Worm (Caenorhabditis elegans): ENCODE measurements around the gene F32D8.2.

F32D8.2 gene

ce11 chrV:10893510-10894128 is 10.0 kb downstream of the F32D8.2 start, which contains the start of gene F32D8.4:
TSS of gene F32D8.4 (minus strand) at chrV:10893560.
- TF ChIP-seq nhr-76 (tag; optimal IDR thresholded peaks at IDR 0.05) = no peak
- TF ChIP-seq nhr-237 (tag; optimal IDR thresholded peaks at IDR 0.05) = no peak
- no peak for TF ChIP-seq mml-1 (tag; optimal IDR thresholded peaks at IDR 0.05)
- TF ChIP-seq hmg-11 (tag; optimal IDR thresholded peaks at IDR 0.05) = no peak
- no peak for TF ChIP-seq snpc-4 (tag; optimal IDR thresholded peaks at IDR 0.05)
- TF ChIP-seq unc-62 (GFP tag; optimal IDR thresholded peaks at IDR 0.05) = no peak
- TF ChIP-seq skn-1 (tag; optimal IDR thresholded peaks at IDR 0.05) = no peak
- no peak for TF ChIP-seq nhr-25 (tag; optimal IDR thresholded peaks at IDR 0.05)
- no peak for TF ChIP-seq elt-1 (tag; optimal IDR thresholded peaks at IDR 0.05)
- TF ChIP-seq nhr-28 (tag; optimal IDR thresholded peaks at IDR 0.05) = no peak
- TF ChIP-seq pha-4 (tag; optimal IDR thresholded peaks at IDR 0.05) = no peak
- TF ChIP-seq jun-1 (tag; optimal IDR thresholded peaks at IDR 0.05) = no peak
- no peak for TF ChIP-seq aly-2 (tag; optimal IDR thresholded peaks at IDR 0.05)
- no peak for TF ChIP-seq eor-1 (tag; optimal IDR thresholded peaks at IDR 0.05)
- no peak for TF ChIP-seq egl-27 (tag; optimal IDR thresholded peaks at IDR 0.05)
- TF ChIP-seq ceh-9 (tag; optimal IDR thresholded peaks at IDR 0.05) = no peak
- TF ChIP-seq ceh-82 (tag; optimal IDR thresholded peaks at IDR 0.05) = no peak
- no peak for TF ChIP-seq nhr-77 (tag; optimal IDR thresholded peaks at IDR 0.05)

- TF ChIP-seq pha-4 (tag; optimal IDR thresholded peaks at IDR 0.05) (peak; percentile 81), jun-1 (tag; optimal IDR thresholded peaks at IDR 0.05) (no peak), ceh-82 (tag; optimal IDR thresholded peaks at IDR 0.05) (peak; percentile 5), R02D3.7 (tag; optimal IDR thresholded peaks at IDR 0.05) (peak; percentile 41), nhr-11 (tag; optimal IDR thresholded peaks at IDR 0.05) (no peak), elt-2 (tag; optimal IDR thresholded peaks at IDR 0.05) (peak; percentile 42), nhr-237 (tag; optimal IDR thresholded peaks at IDR 0.05) (no peak), ama-1 (optimal IDR thresholded peaks at IDR 0.05) (peak; percentile 19), ZK546.5 (tag; optimal IDR thresholded peaks at IDR 0.05) (peak; percentile 42), ztf-11 (tag; optimal IDR thresholded peaks at IDR 0.05) (no peak), mdl-1 (tag; optimal IDR thresholded peaks at IDR 0.05) (no peak), ceh-28 (tag; optimal IDR thresholded peaks at IDR 0.05) (peak; percentile 51), fos-1 (tag; optimal IDR thresholded peaks at IDR 0.05) (no peak), nhr-43 (tag; optimal IDR thresholded peaks at IDR 0.05; ENCODE audit: poor library complexity, severe bottlenecking) (peak; percentile 93), nhr-76 (tag; optimal IDR thresholded peaks at IDR 0.05) (no peak), tbx-2 (tag; optimal IDR thresholded peaks at IDR 0.05) (no peak), egl-5 (tag; optimal IDR thresholded peaks at IDR 0.05) (peak; percentile 79), unc-39 (tag; optimal IDR thresholded peaks at IDR 0.05) (no peak), lin-39 (tag; optimal IDR thresholded peaks at IDR 0.05) (peak; percentile 90), fkh-2 (tag; optimal IDR thresholded peaks at IDR 0.05) (no peak), aly-2 (tag; optimal IDR thresholded peaks at IDR 0.05) (no peak), pqm-1 (tag; optimal IDR thresholded peaks at IDR 0.05) (peak; percentile 40), ceh-9 (tag; optimal IDR thresholded peaks at IDR 0.05) (no peak), zag-1 (tag; optimal IDR thresholded peaks at IDR 0.05) (no peak), snpc-4 (tag; optimal IDR thresholded peaks at IDR 0.05) (peak; percentile 88), ceh-16 (tag; optimal IDR thresholded peaks at IDR 0.05) (no peak), nhr-25 (tag; optimal IDR thresholded peaks at IDR 0.05) (peak; percentile 88), eor-1 (tag; optimal IDR thresholded peaks at IDR 0.05) (no peak), sea-2 (GFP tag; optimal IDR thresholded peaks at IDR 0.05) (no peak), nhr-77 (tag; optimal IDR thresholded peaks at IDR 0.05) (no peak), elt-1 (tag; optimal IDR thresholded peaks at IDR 0.05) (peak; percentile 65), ztf-4 (tag; optimal IDR thresholded peaks at IDR 0.05) (peak; percentile 53), nhr-67 (tag; optimal IDR thresholded peaks at IDR 0.05) (no peak), skn-1 (tag; optimal IDR thresholded peaks at IDR 0.05) (peak; percentile 50), nhr-23 (tag; optimal IDR thresholded peaks at IDR 0.05) (peak; percentile 91), fkh-10 (GFP tag; optimal IDR thresholded peaks at IDR 0.05) (no peak), lsy-12 (tag; optimal IDR thresholded peaks at IDR 0.05) (peak; percentile 50), daf-12 (tag; optimal IDR thresholded peaks at IDR 0.05) (no peak), elt-3 (tag; optimal IDR thresholded peaks at IDR 0.05) (no peak), nhr-28 (tag; optimal IDR thresholded peaks at IDR 0.05) (no peak), nfya-1 (tag; optimal IDR thresholded peaks at IDR 0.05; ENCODE audit: insufficient read depth) (peak; percentile 81), nhr-12 (tag; optimal IDR thresholded peaks at IDR 0.05) (no peak), mml-1 (tag; optimal IDR thresholded peaks at IDR 0.05) (no peak), lin-15B (tag; optimal IDR thresholded peaks at IDR 0.05) (peak; percentile 92), unc-62 (GFP tag; optimal IDR thresholded peaks at IDR 0.05) (no peak), hmg-11 (tag; optimal IDR thresholded peaks at IDR 0.05) (peak; percentile 53), egl-27 (tag; optimal IDR thresholded peaks at IDR 0.05) (no peak)
Measured at ce11 chrV:10894601-10895000, 11.0 kb downstream of the F32D8.2 start, which contains the start of the genes F32D8.14 and F32D8.5. TSS of gene F32D8.14 (minus strand) at chrV:10894788. TSS of gene F32D8.5 (plus strand) at chrV:10894800.
